Worm (Caenorhabditis elegans) whole organism, L1 larva: ENCODE data around the gene F38B6.3.

Experiments
- C04F5.9 ChIP-seq: sonication (generic microtip); optimal IDR thresholded peaks from 2 replicates; lab custom pipeline; 2016; ENCODE audit warnings: missing genetic modification characterization, missing compliant biosample characterization
- C34B4.2 ChIP-seq: sonication (generic microtip); optimal IDR thresholded peaks from 2 replicates; lab custom pipeline; 2017; ENCODE audit warnings: mild to moderate bottlenecking, missing genetic modification characterization, missing compliant biosample characterization
- F16B12.6 ChIP-seq: fragments of 150-350 bp; optimal IDR thresholded peaks from 2 replicates; lab custom pipeline; 2014; ENCODE audit warnings: missing biosample characterization, missing genetic modification characterization
- Y116A8C.19 ChIP-seq: sonication (generic microtip); optimal IDR thresholded peaks from 2 replicates; lab custom pipeline; 2016; ENCODE audit warnings: missing compliant biosample characterization, missing genetic modification characterization, borderline replicate concordance
- aly-2 ChIP-seq: fragments of 150-350 bp; optimal IDR thresholded peaks from 2 replicates; lab custom pipeline; 2014; ENCODE audit warnings: missing biosample characterization, missing genetic modification characterization
- ama-1 ChIP-seq: fragments of 150-350 bp; optimal IDR thresholded peaks from 2 replicates; lab custom pipeline; 2014
- ceh-63 ChIP-seq: fragments of 200-800 bp; sonication (Bioruptor generic); optimal IDR thresholded peaks from 2 replicates; lab custom pipeline; 2018; ENCODE audit warnings: mild to moderate bottlenecking, missing genetic modification characterization, missing compliant biosample characterization
- ceh-88 ChIP-seq: fragments of 200-800 bp; sonication (Bioruptor generic); IDR thresholded peaks from 2 replicates; pipeline ENCODE4 v1.3.6; 2022; ENCODE audit warnings: missing genetic modification characterization, missing compliant biosample characterization
- ces-1 ChIP-seq: fragments of 150-350 bp; optimal IDR thresholded peaks from 2 replicates; lab custom pipeline; 2014; ENCODE audit warnings: missing biosample characterization, missing genetic modification reagents, missing genetic modification characterization
- dpl-1 ChIP-seq, 3 experiments: fragments of 150-350 bp in 2 of 3; sonication (generic microtip) in 1 of 3; optimal IDR thresholded peaks; 2 replicates each; lab custom pipeline; 2014 to 2017; ENCODE audit warnings: missing biosample characterization in 3 of 3, missing genetic modification characterization in 3 of 3, missing genetic modification reagents in 3 of 3
- efl-1 ChIP-seq, 4 experiments: fragments of 150-350 bp; optimal IDR thresholded peaks in 3 of 4; peaks in 1 of 4; 1 replicate in 1 of 4; 2 replicates in 3 of 4; lab custom pipeline; 2014; ENCODE audit warnings: missing biosample characterization in 2 of 4, missing genetic modification characterization in 2 of 4, missing genetic modification reagents in 2 of 4
- efl-3 ChIP-seq: fragments of 200-800 bp; sonication (Bioruptor generic); optimal IDR thresholded peaks from 2 replicates; lab custom pipeline; 2018; ENCODE audit warnings: mild to moderate bottlenecking, missing genetic modification characterization, missing compliant biosample characterization
- egl-13 ChIP-seq: sonication (generic microtip); optimal IDR thresholded peaks from 2 replicates; lab custom pipeline; 2016; ENCODE audit warnings: missing genotype, missing genetic modification reagents, missing genetic modification characterization, missing compliant biosample characterization
- egl-27 ChIP-seq, 2 experiments: fragments of 150-350 bp in 1 of 2; sonication (generic microtip); optimal IDR thresholded peaks; 3 replicates each; lab custom pipeline; 2017 to 2018; ENCODE audit warnings: missing biosample characterization in 2 of 2, missing genetic modification characterization in 2 of 2, missing genetic modification reagents in 2 of 2
- elt-3 ChIP-seq, 6 experiments: fragments of 150-350 bp in 1 of 6; sonication (generic microtip); optimal IDR thresholded peaks; 2 replicates each; lab custom pipeline; 2017 to 2018; ENCODE audit warnings: missing biosample characterization in 6 of 6, missing genetic modification characterization in 6 of 6, inconsistent platforms in 1 of 6
- fkh-10 ChIP-seq: sonication (generic microtip); optimal IDR thresholded peaks from 2 replicates; lab custom pipeline; 2017; ENCODE audit warnings: missing biosample characterization, missing genetic modification reagents, missing genetic modification characterization
- fkh-4 ChIP-seq: sonication (generic microtip); optimal IDR thresholded peaks from 2 replicates; lab custom pipeline; 2016; ENCODE audit warnings: missing compliant biosample characterization, missing genetic modification characterization, borderline replicate concordance
- hlh-4 ChIP-seq: sonication (generic microtip); optimal IDR thresholded peaks from 2 replicates; lab custom pipeline; 2016; ENCODE audit warnings: mild to moderate bottlenecking, missing genetic modification characterization, missing compliant biosample characterization
- irx-1 ChIP-seq: sonication (generic microtip); optimal IDR thresholded peaks from 2 replicates; lab custom pipeline; 2016; ENCODE audit warnings: missing genetic modification characterization, missing compliant biosample characterization
- jun-1 ChIP-seq: fragments of 150-350 bp; optimal IDR thresholded peaks from 2 replicates; lab custom pipeline; 2014; ENCODE audit warnings: missing biosample characterization, missing genetic modification reagents, missing genetic modification characterization
- lin-13 ChIP-seq: fragments of 150-350 bp; optimal IDR thresholded peaks from 2 replicates; lab custom pipeline; 2014; ENCODE audit warnings: missing biosample characterization, missing genetic modification reagents, missing genetic modification characterization
- lin-14 ChIP-seq: fragments of 200-800 bp; sonication (Bioruptor generic); optimal IDR thresholded peaks from 2 replicates; lab custom pipeline; 2018; ENCODE audit warnings: mild to moderate bottlenecking, missing genetic modification characterization, moderate library complexity, missing compliant biosample characterization
- lin-15B ChIP-seq: fragments of 150-350 bp; sonication (generic microtip); optimal IDR thresholded peaks from 3 replicates; lab custom pipeline; 2014; ENCODE audit warnings: missing biosample characterization, missing genetic modification characterization
- lin-35 ChIP-seq, 2 experiments: fragments of 150-350 bp; optimal IDR thresholded peaks; 2 replicates each; lab custom pipeline; 2014; ENCODE audit warnings: missing biosample characterization in 2 of 2, missing genetic modification characterization in 2 of 2, missing genetic modification reagents in 2 of 2
- mdl-1 ChIP-seq, 2 experiments: fragments of 150-350 bp; optimal IDR thresholded peaks; 2 replicates each; lab custom pipeline; 2014 to 2017; ENCODE audit warnings: missing biosample characterization in 2 of 2, missing genetic modification characterization in 2 of 2, inconsistent platforms in 1 of 2
- mef-2 ChIP-seq: fragments of 150-350 bp; optimal IDR thresholded peaks from 2 replicates; lab custom pipeline; 2014; ENCODE audit warnings: missing biosample characterization, missing genetic modification characterization
- mep-1 ChIP-seq: fragments of 150-350 bp; optimal IDR thresholded peaks from 2 replicates; lab custom pipeline; 2014; ENCODE audit warnings: missing biosample characterization, missing genetic modification characterization
- nhr-47 ChIP-seq: sonication (generic microtip); optimal IDR thresholded peaks from 2 replicates; lab custom pipeline; 2016; ENCODE audit warnings: mild to moderate bottlenecking, missing genetic modification characterization, moderate library complexity, missing compliant biosample characterization
- nhr-77 ChIP-seq: fragments of 150-350 bp; optimal IDR thresholded peaks from 2 replicates; lab custom pipeline; 2014; ENCODE audit warnings: missing biosample characterization, missing genetic modification characterization
- nhr-84 ChIP-seq: sonication (generic microtip); optimal IDR thresholded peaks from 2 replicates; lab custom pipeline; 2017; ENCODE audit warnings: missing biosample characterization, missing genetic modification characterization
- nhr-85 ChIP-seq: sonication (generic microtip); peaks from one replicate; lab custom pipeline; 2016; ENCODE audit warnings: missing genetic modification characterization, inconsistent platforms, missing compliant biosample characterization
- pax-3 ChIP-seq: fragments of 200-800 bp; sonication (Bioruptor generic); optimal IDR thresholded peaks from 2 replicates; lab custom pipeline; 2018; ENCODE audit warnings: mild to moderate bottlenecking, missing genetic modification characterization, moderate library complexity, missing compliant biosample characterization
- skn-1 ChIP-seq: fragments of 150-350 bp; optimal IDR thresholded peaks from 2 replicates; lab custom pipeline; 2014; ENCODE audit warnings: missing biosample characterization, missing genetic modification characterization
- snpc-4 ChIP-seq: fragments of 150-350 bp; optimal IDR thresholded peaks from 2 replicates; lab custom pipeline; 2014; ENCODE audit warnings: missing biosample characterization, missing genetic modification characterization
- sox-4 ChIP-seq: sonication (generic microtip); optimal IDR thresholded peaks from 2 replicates; lab custom pipeline; 2016; ENCODE audit warnings: missing genetic modification characterization, missing compliant biosample characterization
- swsn-7 ChIP-seq: sonication (generic microtip); optimal IDR thresholded peaks from 2 replicates; lab custom pipeline; 2016; ENCODE audit warnings: missing genetic modification characterization, missing compliant biosample characterization
- tbx-2 ChIP-seq: sonication (generic microtip); optimal IDR thresholded peaks from 2 replicates; lab custom pipeline; 2016; ENCODE audit warnings: missing genetic modification characterization, missing compliant biosample characterization
- tlp-1 ChIP-seq: fragments of 150-350 bp; optimal IDR thresholded peaks from 2 replicates; lab custom pipeline; 2014; ENCODE audit warnings: missing biosample characterization, missing genetic modification characterization
- unc-30 ChIP-seq: sonication (generic microtip); optimal IDR thresholded peaks from 2 replicates; lab custom pipeline; 2017; ENCODE audit warnings: missing biosample characterization, missing genetic modification characterization
- unc-62 ChIP-seq: fragments of 150-350 bp; optimal IDR thresholded peaks from 2 replicates; lab custom pipeline; 2014; ENCODE audit warnings: missing biosample characterization, missing genetic modification reagents, missing genetic modification characterization
- vab-15 ChIP-seq: sonication (generic microtip); optimal IDR thresholded peaks from 2 replicates; lab custom pipeline; 2017; ENCODE audit warnings: missing genotype, mild to moderate bottlenecking, missing genetic modification characterization, missing compliant biosample characterization
- xbp-1 ChIP-seq: sonication (generic microtip); optimal IDR thresholded peaks from 2 replicates; lab custom pipeline; 2016; ENCODE audit warnings: missing genetic modification characterization, missing compliant biosample characterization
- zag-1 ChIP-seq: fragments of 150-350 bp; optimal IDR thresholded peaks from 2 replicates; lab custom pipeline; 2014; ENCODE audit warnings: missing biosample characterization, missing genetic modification characterization
- zip-4 ChIP-seq: fragments of 200-800 bp; sonication (Bioruptor generic); optimal IDR thresholded peaks from 2 replicates; lab custom pipeline; 2018; ENCODE audit warnings: mild to moderate bottlenecking, missing genetic modification characterization, moderate library complexity, missing compliant biosample characterization

Gene F38B6.3

DNA sequence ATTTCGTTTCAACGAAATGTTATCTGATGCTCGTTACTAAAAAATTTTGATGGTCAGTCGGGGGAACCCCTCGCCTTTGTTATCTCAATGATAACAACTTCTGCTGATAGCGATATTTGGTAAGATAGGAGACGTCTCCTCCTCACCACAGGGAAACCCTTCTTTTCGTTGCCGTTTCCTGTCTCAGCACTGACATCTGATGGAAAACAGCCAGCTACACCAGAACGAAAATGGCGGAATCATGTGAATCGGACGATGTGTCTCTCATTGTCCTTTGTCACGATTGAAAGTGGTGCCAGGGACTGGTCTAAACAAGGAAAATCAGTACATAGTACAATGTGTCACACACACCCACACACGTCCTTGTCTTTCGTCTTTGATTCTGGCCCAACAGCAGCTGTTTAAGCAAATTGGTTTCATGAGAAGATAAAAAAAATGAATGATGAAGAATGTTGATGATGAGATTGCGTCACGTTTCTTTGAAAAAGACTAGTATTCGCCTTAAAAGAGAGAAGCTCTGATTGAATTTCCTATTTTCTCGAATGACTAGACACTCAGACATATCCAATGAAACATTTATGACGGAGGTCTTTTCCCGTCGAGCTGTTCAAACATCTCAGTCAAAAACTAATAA lies 43.0 kb downstream of the F38B6.3 start (continued):
- no peak for TF ChIP-seq lin-15B (tag; lab: Kevin White, UChicago)
- TF ChIP-seq lin-14 (GFP tag; lab: Kevin White, UChicago): peak; percentile 93
- TF ChIP-seq fkh-4 (tag; lab: Kevin White, UChicago): no peak
- no peak for TF ChIP-seq ceh-63 (GFP tag; lab: Kevin White, UChicago)
- TF ChIP-seq egl-27 (tag; optimal IDR thresholded peaks at IDR 0.05; lab: Kevin White, UChicago): peak in 1 of 2 experiments; percentile 31
- peak; percentile 63 for TF ChIP-seq mep-1 (tag; lab: Kevin White, UChicago)
- TF ChIP-seq ceh-88: no peak
- TF ChIP-seq vab-15: peak; percentile 45
- peak; percentile 3 for TF ChIP-seq nhr-77 (tag; lab: Kevin White, UChicago)
- TF ChIP-seq snpc-4 (tag; lab: Kevin White, UChicago): no peak
- TF ChIP-seq zip-4 (GFP tag; lab: Kevin White, UChicago): no peak
- TF ChIP-seq F16B12.6: no peak
- no peak for TF ChIP-seq C04F5.9 (tag; lab: Kevin White, UChicago)
- TF ChIP-seq egl-13: peak; percentile 37
- no peak for TF ChIP-seq aly-2
- TF ChIP-seq Y116A8C.19 (tag; lab: Kevin White, UChicago): no peak
- no peak for TF ChIP-seq ces-1 (GFP tag; lab: Kevin White, UChicago)
- no peak for TF ChIP-seq pax-3 (tag; lab: Kevin White, UChicago)
- TF ChIP-seq irx-1: peak; percentile 69
- TF ChIP-seq unc-62: no peak
- peak; percentile 60 for TF ChIP-seq tlp-1
- TF ChIP-seq nhr-47 (tag; lab: Kevin White, UChicago): peak; percentile 82
- TF ChIP-seq dpl-1 (GFP tag; optimal IDR thresholded peaks at IDR 0.05; lab: Kevin White, UChicago): peak in 1 of 3 experiments; percentile 17
- no peak for TF ChIP-seq C34B4.2 (tag; lab: Kevin White, UChicago)
- no peak for TF ChIP-seq jun-1 (tag; lab: Kevin White, UChicago)
- TF ChIP-seq lin-13 (GFP tag; lab: Kevin White, UChicago): no peak
- no peak for TF ChIP-seq ama-1
- TF ChIP-seq efl-3: no peak
- peak; percentile 51 for TF ChIP-seq zag-1 (tag; lab: Kevin White, UChicago)
- peak; percentile 47 for TF ChIP-seq sox-4 (tag; lab: Kevin White, UChicago)
- TF ChIP-seq lin-35 (GFP tag; optimal IDR thresholded peaks at IDR 0.05; lab: Kevin White, UChicago): peak in 1 of 2 experiments; percentile 76
- TF ChIP-seq nhr-84 (tag; lab: Kevin White, UChicago): no peak
- peak; percentile 64 for TF ChIP-seq swsn-7 (tag; lab: Kevin White, UChicago)
- TF ChIP-seq efl-1 (optimal IDR thresholded peaks at IDR 0.05; lab: Kevin White, UChicago): peak in 1 of 2 experiments; percentile 26
- peak in 1 of 2 experiments; percentile 45 for TF ChIP-seq efl-1 (GFP tag; optimal IDR thresholded peaks at IDR 0.05 in 1 of 2; lab: Kevin White, UChicago)
- no peak for TF ChIP-seq mdl-1 (tag; optimal IDR thresholded peaks at IDR 0.05; lab: Kevin White, UChicago)
- TF ChIP-seq fkh-10: peak; percentile 73
- TF ChIP-seq tbx-2: peak; percentile 71
- no peak for TF ChIP-seq skn-1 (tag; lab: Kevin White, UChicago)
- no peak for TF ChIP-seq mef-2 (tag; lab: Kevin White, UChicago)
- peak; percentile 94 to 99 (median 98) for TF ChIP-seq elt-3 (tag; optimal IDR thresholded peaks at IDR 0.05; lab: Kevin White, UChicago)
- no peak for TF ChIP-seq hlh-4 (tag; lab: Kevin White, UChicago)
- no peak for TF ChIP-seq unc-30 (tag; lab: Kevin White, UChicago)
- peak; percentile 99 for TF ChIP-seq nhr-85 (tag; lab: Kevin White, UChicago)
- TF ChIP-seq xbp-1 (tag; lab: Kevin White, UChicago): peak; percentile 16
